Fruit fly (Drosophila melanogaster) whole organism, embryonic: ENCODE data around the gene Mtr3.

Experiments
- BtbVII ChIP-seq: fragments of 200-800 bp; sonication (Bioruptor generic); optimal IDR thresholded peaks from 3 replicates; lab custom pipeline; 2017; ENCODE audit warnings: missing biosample characterization, mild to moderate bottlenecking, missing genetic modification characterization
- CG11696 ChIP-seq: fragments of 200-800 bp; sonication (Bioruptor generic); IDR thresholded peaks from 2 replicates; pipeline ENCODE4 v1.3.6; 2022; ENCODE audit warnings: missing biosample characterization, missing genetic modification characterization
- CG13894 ChIP-seq: fragments of 200-800 bp; sonication (Bioruptor generic); optimal IDR thresholded peaks from 3 replicates; lab custom pipeline; 2018; ENCODE audit warnings: missing biosample characterization, mild to moderate bottlenecking, missing genetic modification characterization, moderate library complexity
- CG14965 ChIP-seq: fragments of 200-800 bp; sonication (Bioruptor generic); optimal IDR thresholded peaks from 2 replicates; lab custom pipeline; 2016; ENCODE audit warnings: missing biosample characterization, missing genetic modification characterization, borderline replicate concordance
- CG2199 ChIP-seq: fragments of 200-800 bp; sonication (Bioruptor generic); IDR thresholded peaks from 3 replicates; pipeline ENCODE4 v1.3.6; 2022; ENCODE audit warnings: missing biosample characterization, missing genetic modification characterization
- CG34224 ChIP-seq: fragments of 200-800 bp; sonication (Bioruptor generic); IDR thresholded peaks from 3 replicates; pipeline ENCODE4 v1.3.6; 2022; ENCODE audit warnings: missing biosample characterization, missing genetic modification characterization; ENCODE audit not compliant: partially characterized antibody
- CG34376 ChIP-seq: fragments of 200-800 bp; sonication (Bioruptor generic); optimal IDR thresholded peaks from 2 replicates; lab custom pipeline; 2018; ENCODE audit warnings: missing biosample characterization, mild to moderate bottlenecking, missing genetic modification characterization
- CG34422 ChIP-seq: fragments of 200-800 bp; sonication (Bioruptor generic); IDR thresholded peaks from 3 replicates; pipeline ENCODE4 v1.3.6; 2022; ENCODE audit warnings: missing biosample characterization, missing genetic modification characterization
- CG3847 ChIP-seq: fragments of 200-800 bp; sonication (Bioruptor generic); IDR thresholded peaks from 2 replicates; pipeline ENCODE4 v1.3.6; 2022; ENCODE audit warnings: missing biosample characterization, missing genetic modification characterization
- CG4404 ChIP-seq: fragments of 200-800 bp; sonication (Bioruptor generic); IDR thresholded peaks from 2 replicates; pipeline ENCODE4 v1.3.6; 2022; ENCODE audit warnings: missing biosample characterization, missing genetic modification characterization
- CG6854 ChIP-seq: fragments of 200-800 bp; sonication (Bioruptor generic); optimal IDR thresholded peaks from 3 replicates; lab custom pipeline; 2017; ENCODE audit warnings: missing biosample characterization, mild to moderate bottlenecking, missing genetic modification characterization
- CG7556 ChIP-seq: fragments of 200-800 bp; sonication (Bioruptor generic); optimal IDR thresholded peaks from 2 replicates; lab custom pipeline; 2017; ENCODE audit warnings: missing biosample characterization, mild to moderate bottlenecking, missing genetic modification characterization
- CG7928 ChIP-seq: fragments of 200-800 bp; sonication (Bioruptor generic); optimal IDR thresholded peaks from 2 replicates; lab custom pipeline; 2017; ENCODE audit warnings: missing biosample characterization, mild to moderate bottlenecking, missing genetic modification characterization
- CG7963 ChIP-seq: fragments of 200-800 bp; sonication (Bioruptor generic); IDR thresholded peaks from 3 replicates; pipeline ENCODE4 v1.3.6; 2022; ENCODE audit warnings: missing biosample characterization, missing genetic modification characterization; ENCODE audit not compliant: partially characterized antibody
- CG7987 ChIP-seq: fragments of 200-800 bp; sonication (Bioruptor generic); optimal IDR thresholded peaks from 2 replicates; lab custom pipeline; 2018; ENCODE audit warnings: missing biosample characterization, mild to moderate bottlenecking, missing genetic modification characterization, moderate library complexity
- CG9437 ChIP-seq: fragments of 200-800 bp; sonication (Bioruptor generic); optimal IDR thresholded peaks from 2 replicates; lab custom pipeline; 2018; ENCODE audit warnings: missing biosample characterization, mild to moderate bottlenecking, missing genetic modification characterization
- CG9932 ChIP-seq: fragments of 200-800 bp; sonication (Bioruptor generic); IDR thresholded peaks from 2 replicates; pipeline ENCODE4 v1.3.6; 2022; ENCODE audit warnings: missing biosample characterization, missing genetic modification characterization
- CkIIα-i1 ChIP-seq: fragments of 200-800 bp; sonication (Bioruptor generic); IDR thresholded peaks from 2 replicates; pipeline ENCODE4 v1.3.6; 2022; ENCODE audit warnings: missing biosample characterization, missing genetic modification characterization
- Deaf1 ChIP-seq: fragments of 200-800 bp; optimal IDR thresholded peaks from 3 replicates; lab custom pipeline; 2019; ENCODE audit warnings: missing biosample characterization, mild to moderate bottlenecking, missing genetic modification characterization, moderate library complexity
- Dref ChIP-seq: fragments of 200-800 bp; sonication (Bioruptor generic); IDR thresholded peaks from 2 replicates; pipeline ENCODE4 v1.3.6; 2022; ENCODE audit warnings: missing biosample characterization, missing genetic modification characterization
- ERR ChIP-seq: fragments of 200-800 bp; sonication (Bioruptor generic); optimal IDR thresholded peaks from 2 replicates; lab custom pipeline; 2016; ENCODE audit warnings: missing biosample characterization, missing genetic modification characterization
- Fer3 ChIP-seq: fragments of 200-800 bp; sonication (Bioruptor generic); optimal IDR thresholded peaks from 2 replicates; lab custom pipeline; 2018; ENCODE audit warnings: missing biosample characterization, mild to moderate bottlenecking, missing genetic modification characterization, moderate library complexity
- HmgD ChIP-seq: fragments of 200-800 bp; sonication (Bioruptor generic); optimal IDR thresholded peaks from 3 replicates; lab custom pipeline; 2016; ENCODE audit warnings: missing biosample characterization, missing genetic modification characterization
- Hmx ChIP-seq: fragments of 200-800 bp; sonication (Bioruptor generic); optimal IDR thresholded peaks from 2 replicates; lab custom pipeline; 2016; ENCODE audit warnings: missing biosample characterization, missing genetic modification characterization
- Jarid2 ChIP-seq: fragments of 200-800 bp; sonication (Bioruptor generic); optimal IDR thresholded peaks from 3 replicates; lab custom pipeline; 2017; ENCODE audit warnings: mild to moderate bottlenecking, missing biosample characterization, missing genetic modification reagents, missing genetic modification characterization
- Myb ChIP-seq: fragments of 200-800 bp; sonication (Bioruptor generic); optimal IDR thresholded peaks from 2 replicates; lab custom pipeline; 2016; ENCODE audit warnings: missing biosample characterization, missing genetic modification characterization
- NC2α ChIP-seq: fragments of 200-800 bp; sonication (Bioruptor generic); optimal IDR thresholded peaks from 2 replicates; lab custom pipeline; 2016; ENCODE audit warnings: missing biosample characterization, missing genetic modification characterization
- NfI ChIP-seq: fragments of 200-800 bp; sonication (Bioruptor generic); optimal IDR thresholded peaks from 3 replicates; lab custom pipeline; 2018; ENCODE audit warnings: missing biosample characterization, mild to moderate bottlenecking, missing genetic modification characterization, moderate library complexity
- PHDP ChIP-seq: fragments of 200-800 bp; sonication (Bioruptor generic); optimal IDR thresholded peaks from 3 replicates; lab custom pipeline; 2018; ENCODE audit warnings: missing biosample characterization, mild to moderate bottlenecking, missing genetic modification characterization, moderate library complexity
- Pdp1 ChIP-seq, 2 experiments: fragments of 200-800 bp; sonication (Bioruptor generic); optimal IDR thresholded peaks; 3 replicates each; lab custom pipeline; 2016; ENCODE audit warnings: missing biosample characterization in 2 of 2, missing genetic modification characterization in 2 of 2, mild to moderate bottlenecking in 1 of 2, moderate library complexity in 1 of 2
- abd-A ChIP-seq: fragments of 200-800 bp; sonication (Bioruptor generic); optimal IDR thresholded peaks from 3 replicates; lab custom pipeline; 2019; ENCODE audit warnings: missing biosample characterization, mild to moderate bottlenecking, missing genetic modification characterization, moderate library complexity
- ap ChIP-seq: fragments of 200-800 bp; sonication (Bioruptor generic); IDR thresholded peaks from 2 replicates; pipeline ENCODE4 v1.3.6; 2022; ENCODE audit warnings: missing biosample characterization, missing genetic modification characterization
- ash1 ChIP-seq: fragments of 200-800 bp; sonication (Bioruptor generic); optimal IDR thresholded peaks from 2 replicates; lab custom pipeline; 2018; ENCODE audit warnings: missing biosample characterization, mild to moderate bottlenecking, missing genetic modification characterization
- caup ChIP-seq: fragments of 200-800 bp; sonication (Bioruptor generic); optimal IDR thresholded peaks from 3 replicates; lab custom pipeline; 2017; ENCODE audit warnings: missing biosample characterization, mild to moderate bottlenecking, missing genetic modification characterization, moderate library complexity; ENCODE audit not compliant: severe bottlenecking
- chm ChIP-seq: fragments of 200-800 bp; sonication (Bioruptor generic); IDR thresholded peaks from 2 replicates; pipeline ENCODE4 v1.3.6; 2022; ENCODE audit warnings: missing biosample characterization, missing genetic modification characterization
- cwo ChIP-seq: fragments of 200-800 bp; sonication (Bioruptor generic); optimal IDR thresholded peaks from 3 replicates; lab custom pipeline; 2017; ENCODE audit warnings: missing biosample characterization, missing genetic modification characterization, mild to moderate bottlenecking, moderate library complexity, missing genetic modification reagents
- eyg ChIP-seq: fragments of 200-800 bp; sonication (Bioruptor generic); optimal IDR thresholded peaks from 3 replicates; lab custom pipeline; 2016; ENCODE audit warnings: missing biosample characterization, missing genetic modification characterization
- gcm2 ChIP-seq: fragments of 200-800 bp; sonication (Bioruptor generic); optimal IDR thresholded peaks from 2 replicates; lab custom pipeline; 2016; ENCODE audit warnings: missing biosample characterization, missing genetic modification characterization
- jing ChIP-seq: fragments of 200-800 bp; sonication (Bioruptor generic); optimal IDR thresholded peaks from 2 replicates; lab custom pipeline; 2018; ENCODE audit warnings: missing biosample characterization, mild to moderate bottlenecking, missing genetic modification characterization
- kay ChIP-seq: fragments of 200-800 bp; sonication (Bioruptor generic); optimal IDR thresholded peaks from 2 replicates; lab custom pipeline; 2016; ENCODE audit warnings: missing biosample characterization, missing genetic modification characterization
- luna ChIP-seq: fragments of 200-800 bp; sonication (Bioruptor generic); optimal IDR thresholded peaks from 2 replicates; lab custom pipeline; 2016; ENCODE audit warnings: missing biosample characterization, missing genetic modification characterization
- nau ChIP-seq: fragments of 200-800 bp; sonication (Bioruptor generic); optimal IDR thresholded peaks from 3 replicates; lab custom pipeline; 2017; ENCODE audit warnings: missing biosample characterization, mild to moderate bottlenecking, missing genetic modification characterization, missing genetic modification reagents
- pan ChIP-seq, 4 experiments: fragments of >200 bp in 3 of 4; fragments of 200-800 bp in 1 of 4; sonication (Bioruptor generic) in 1 of 4; optimal IDR thresholded peaks in 3 of 4; IDR thresholded peaks in 1 of 4; 2 replicates each; pipeline versions ENCODE4 v1.3.6 to Lab custom; 2017 to 2022; ENCODE audit warnings: missing biosample characterization in 2 of 4, missing genetic modification characterization in 2 of 4, mixed read lengths in 1 of 4
- pros ChIP-seq: fragments of 200-800 bp; sonication (Bioruptor generic); optimal IDR thresholded peaks from 3 replicates; lab custom pipeline; 2019; ENCODE audit warnings: missing biosample characterization, mild to moderate bottlenecking, missing genetic modification characterization, moderate library complexity
- rib ChIP-seq: fragments of 200-800 bp; sonication (Bioruptor generic); IDR thresholded peaks from 2 replicates; pipeline ENCODE4 v1.3.6; 2022; ENCODE audit warnings: missing biosample characterization, missing genetic modification characterization
- sens ChIP-seq: fragments of 200-800 bp; sonication (Bioruptor generic); peaks from one replicate; lab custom pipeline; 2016; ENCODE audit warnings: missing biosample characterization, missing genetic modification characterization
- sisA ChIP-seq: fragments of 200-800 bp; sonication (Bioruptor generic); IDR thresholded peaks from 2 replicates; pipeline ENCODE4 v1.3.6; 2022; ENCODE audit warnings: missing biosample characterization, missing genetic modification characterization
- sob ChIP-seq: fragments of 200-800 bp; sonication (Bioruptor generic); IDR thresholded peaks from 2 replicates; pipeline ENCODE4 v1.3.6; 2022; ENCODE audit warnings: missing biosample characterization, missing genetic modification characterization
- sug ChIP-seq: fragments of 200-800 bp; optimal IDR thresholded peaks from 2 replicates; lab custom pipeline; 2019; ENCODE audit warnings: missing biosample characterization, mild to moderate bottlenecking, missing genetic modification characterization, moderate library complexity
- z ChIP-seq: fragments of 200-800 bp; sonication (Bioruptor generic); IDR thresholded peaks from 3 replicates; pipeline ENCODE4 v1.3.6; 2022; ENCODE audit warnings: missing biosample characterization, missing genetic modification characterization

The Mtr3 gene

dm6 chr3L:19939024-19939423 is 25.5 kb upstream of the Mtr3 start, which contains the start of gene Ac76E (continued):
- peak; percentile 11; the same call in 1 of the 3 replicates for TF ChIP-seq CG7963 (GFP tag; lab: Robert Waterston, UW)
- TF ChIP-seq CG34224 (GFP tag; lab: Robert Waterston, UW): 0 out of 3 replicates have a peak, but pooled peaks have one; percentile 13
- TF ChIP-seq Jarid2 (GFP tag; lab: Kevin White, UChicago): peak; percentile 92
- TF ChIP-seq CG6854: peak; percentile 15
- no peak for TF ChIP-seq pan (optimal IDR thresholded peaks at IDR 0.05; lab: Kevin White, UChicago)
- peak in 1 of 2 experiments; percentile 17 for TF ChIP-seq pan (GFP tag; optimal IDR thresholded peaks at IDR 0.05 in 1 of 2, IDR thresholded peaks at IDR 0.05 in 1 of 2)
- TF ChIP-seq cwo (GFP tag; lab: Kevin White, UChicago): peak; percentile 35
- peak; percentile 32 for TF ChIP-seq caup
- peak; percentile 30 for TF ChIP-seq CG34376
- TF ChIP-seq BtbVII (GFP tag; lab: Kevin White, UChicago): peak; percentile 11
- peak; percentile 24 for TF ChIP-seq sug (tag; lab: Kevin White, UChicago)
- TF ChIP-seq CG34422 (GFP tag; lab: Robert Waterston, UW): peak; percentile 32; the same call in 1 of the 3 replicates
- TF ChIP-seq CG9932 (GFP tag; lab: Robert Waterston, UW): peak; percentile 16; the same call in 1 of the 2 replicates
- TF ChIP-seq CkIIα-i1 (GFP tag; lab: Robert Waterston, UW): no peak
- TF ChIP-seq luna (GFP tag; lab: Kevin White, UChicago): peak; percentile 23
- no peak for TF ChIP-seq NC2α (GFP tag; lab: Kevin White, UChicago)
- TF ChIP-seq ERR (GFP tag; lab: Kevin White, UChicago): peak; percentile 36
- no peak for TF ChIP-seq eyg (GFP tag; lab: Kevin White, UChicago)
- TF ChIP-seq chm (GFP tag; lab: Robert Waterston, UW): peak; percentile 34; the same call in 1 of the 2 replicates
- TF ChIP-seq nau (GFP tag; lab: Kevin White, UChicago): peak; percentile 28
- TF ChIP-seq Pdp1 (GFP tag; optimal IDR thresholded peaks at IDR 0.05; lab: Kevin White, UChicago): peak in 1 of 2 experiments; percentile 32
- no peak for TF ChIP-seq z
- no peak; the same call in 1 of the 2 replicates for TF ChIP-seq sob (GFP tag; lab: Robert Waterston, UW)
- peak; percentile 68 for TF ChIP-seq rib (GFP tag; lab: Robert Waterston, UW)
- TF ChIP-seq PHDP: peak; percentile 28
- TF ChIP-seq NfI (GFP tag; lab: Kevin White, UChicago): peak; percentile 13
- TF ChIP-seq Hmx (GFP tag; lab: Kevin White, UChicago): no peak
- TF ChIP-seq kay (GFP tag; lab: Kevin White, UChicago): no peak
- no peak for TF ChIP-seq ap (GFP tag; lab: Robert Waterston, UW)
- 0 out of 2 replicates have a peak, but pooled peaks have one; percentile 7 for TF ChIP-seq CG3847
- no peak for TF ChIP-seq CG4404
- peak; percentile 59 for TF ChIP-seq abd-A (tag; lab: Kevin White, UChicago)
- peak; percentile 9 for TF ChIP-seq CG13894 (tag; lab: Kevin White, UChicago)
- peak; percentile 60; the same call in 1 of the 3 replicates for TF ChIP-seq CG2199 (GFP tag; lab: Robert Waterston, UW)
- TF ChIP-seq ash1 (GFP tag; lab: Kevin White, UChicago): no peak
- peak; percentile 1 for TF ChIP-seq CG7987 (GFP tag; lab: Kevin White, UChicago)
- peak; percentile 87 for TF ChIP-seq Deaf1 (tag; lab: Kevin White, UChicago)
- no peak for TF ChIP-seq sens (GFP tag; lab: Kevin White, UChicago)

- peak; percentile 22 for TF ChIP-seq CG7556 (GFP tag; lab: Kevin White, UChicago)
- no peak for TF ChIP-seq gcm2 (GFP tag; lab: Kevin White, UChicago)
- no peak for TF ChIP-seq Dref
- no peak for TF ChIP-seq jing (GFP tag; lab: Kevin White, UChicago)
- TF ChIP-seq CG13894 (tag; lab: Kevin White, UChicago): no peak
- no peak for TF ChIP-seq CG11696 (GFP tag; lab: Robert Waterston, UW)
- TF ChIP-seq CG14965 (GFP tag; lab: Kevin White, UChicago): peak; percentile 1
- TF ChIP-seq Fer3 (tag; lab: Kevin White, UChicago): peak; percentile 19
- no peak for TF ChIP-seq Myb
- TF ChIP-seq Pdp1 (GFP tag; optimal IDR thresholded peaks at IDR 0.05; lab: Kevin White, UChicago): peak in 1 of 2 experiments; percentile 26
- TF ChIP-seq CG9437: no peak
- no peak for TF ChIP-seq CG7928 (GFP tag; lab: Kevin White, UChicago)
- no peak for TF ChIP-seq HmgD (GFP tag; lab: Kevin White, UChicago)
- TF ChIP-seq sisA: no peak
- no peak for TF ChIP-seq pros (GFP tag; lab: Kevin White, UChicago)
Observed at dm6 chr3L:19932917-19933316, 19.4 kb upstream of the Mtr3 start.
